Worm (Caenorhabditis elegans) whole organism, early embryonic: ENCODE measurements around the gene ZK822.9.

Experiments used
- B0310.2 ChIP-seq: sonication (generic microtip); optimal IDR thresholded peaks from 2 replicates; lab custom pipeline; 2016; ENCODE audit warnings: mild to moderate bottlenecking, missing genetic modification characterization, missing compliant biosample characterization
- F13C5.2 ChIP-seq: sonication (generic microtip); optimal IDR thresholded peaks from 2 replicates; lab custom pipeline; 2017; ENCODE audit warnings: mild to moderate bottlenecking, missing genetic modification characterization, inconsistent platforms, missing compliant biosample characterization
- aly-1 ChIP-seq: sonication (generic microtip); optimal IDR thresholded peaks from 2 replicates; lab custom pipeline; 2016; ENCODE audit warnings: missing genetic modification characterization, missing compliant biosample characterization
- ama-1 ChIP-seq: fragments of 150-350 bp; optimal IDR thresholded peaks from 2 replicates; lab custom pipeline; 2014
- ceh-13 ChIP-seq: fragments of 200-800 bp; sonication (Bioruptor generic); optimal IDR thresholded peaks from 2 replicates; lab custom pipeline; 2018; ENCODE audit warnings: mild to moderate bottlenecking, missing genetic modification characterization, missing compliant biosample characterization
- ceh-36 ChIP-seq: sonication (generic microtip); optimal IDR thresholded peaks from 2 replicates; lab custom pipeline; 2016; ENCODE audit warnings: missing genetic modification characterization, inconsistent platforms, missing compliant biosample characterization
- ets-7 ChIP-seq: sonication (generic microtip); optimal IDR thresholded peaks from 2 replicates; lab custom pipeline; 2016; ENCODE audit warnings: missing genotype, missing genetic modification characterization, missing compliant biosample characterization
- flt-1 ChIP-seq: fragments of 200-800 bp; sonication (Bioruptor generic); IDR thresholded peaks from 2 replicates; pipeline ENCODE4 v1.3.6; 2022; ENCODE audit warnings: missing genetic modification characterization, missing compliant biosample characterization
- hmbx-1 ChIP-seq: sonication (generic microtip); optimal IDR thresholded peaks from 2 replicates; lab custom pipeline; 2016; ENCODE audit warnings: mild to moderate bottlenecking, missing genetic modification characterization, missing compliant biosample characterization
- hmg-4 ChIP-seq: fragments of 200-800 bp; sonication (Bioruptor generic); optimal IDR thresholded peaks from 2 replicates; lab custom pipeline; 2018; ENCODE audit warnings: mild to moderate bottlenecking, missing genetic modification characterization, missing compliant biosample characterization
- hnd-1 ChIP-seq: sonication (generic microtip); optimal IDR thresholded peaks from 2 replicates; lab custom pipeline; 2016; ENCODE audit warnings: missing genetic modification characterization, missing compliant biosample characterization
- pes-1 ChIP-seq: fragments of 200-800 bp; sonication (Bioruptor generic); IDR thresholded peaks from 2 replicates; pipeline ENCODE4 v1.3.6; 2022; ENCODE audit warnings: missing genetic modification reagents, missing genetic modification characterization, missing compliant biosample characterization
- scrt-1 ChIP-seq: fragments of 200-800 bp; sonication (Bioruptor generic); IDR thresholded peaks from 2 replicates; pipeline ENCODE4 v1.3.6; 2022; ENCODE audit warnings: missing genetic modification characterization, missing compliant biosample characterization
- sea-1 ChIP-seq: fragments of 200-800 bp; sonication (Bioruptor generic); conservative IDR thresholded peaks from 2 replicates; pipeline ENCODE4 v1.3.6; 2022; ENCODE audit warnings: missing genetic modification characterization, missing compliant biosample characterization
- tbx-11 ChIP-seq: fragments of 200-800 bp; sonication (Bioruptor generic); IDR thresholded peaks from 2 replicates; pipeline ENCODE4 v1.3.6; 2022; ENCODE audit warnings: missing genetic modification characterization, missing compliant biosample characterization
- tbx-37 ChIP-seq: fragments of 200-800 bp; sonication (Bioruptor generic); conservative IDR thresholded peaks from 2 replicates; pipeline ENCODE4 v1.3.6; 2022; ENCODE audit warnings: missing genetic modification reagents, missing genetic modification characterization, missing compliant biosample characterization
- tra-4 ChIP-seq: sonication (generic microtip); optimal IDR thresholded peaks from 2 replicates; lab custom pipeline; 2017; ENCODE audit warnings: missing genetic modification characterization, missing compliant biosample characterization

ZK822.9 gene

ce11 chrIV:11902832-11903231 is 12.9 kb upstream of the ZK822.9 start:
- no peak for TF ChIP-seq sea-1
- TF ChIP-seq tbx-11, result no peak
- no peak for TF ChIP-seq ets-7 (tag; lab: Kevin White, UChicago)
- no peak for TF ChIP-seq hmg-4 (GFP tag; lab: Kevin White, UChicago)
- TF ChIP-seq flt-1 (GFP tag; lab: Robert Waterston, UW), result no peak
- no peak for TF ChIP-seq ceh-36 (tag; lab: Kevin White, UChicago)
- TF ChIP-seq tra-4 (tag; lab: Kevin White, UChicago), result no peak
- no peak for TF ChIP-seq tbx-37 (GFP tag; lab: Robert Waterston, UW)
- TF ChIP-seq pes-1 (GFP tag; lab: Robert Waterston, UW), result no peak
- TF ChIP-seq B0310.2 (tag; lab: Kevin White, UChicago), result no peak
- TF ChIP-seq ama-1 (lab: Kevin White, UChicago), result no peak
- no peak for TF ChIP-seq ceh-13 (GFP tag; lab: Kevin White, UChicago)
- TF ChIP-seq hnd-1, result no peak
- TF ChIP-seq F13C5.2 (tag; lab: Kevin White, UChicago), result no peak
- no peak for TF ChIP-seq hmbx-1 (tag; lab: Kevin White, UChicago)
- no peak for TF ChIP-seq scrt-1 (GFP tag; lab: Robert Waterston, UW)
- TF ChIP-seq aly-1 (tag; lab: Kevin White, UChicago), result no peak

- no peak for TF ChIP-seq tbx-37 (GFP tag; lab: Robert Waterston, UW)
- no peak for TF ChIP-seq ceh-13 (GFP tag; lab: Kevin White, UChicago)
- TF ChIP-seq aly-1 (tag; lab: Kevin White, UChicago), result no peak
- no peak for TF ChIP-seq hnd-1
- TF ChIP-seq pes-1 (GFP tag; lab: Robert Waterston, UW), result no peak
- no peak for TF ChIP-seq F13C5.2 (tag; lab: Kevin White, UChicago)
- TF ChIP-seq ceh-36 (tag; lab: Kevin White, UChicago), result no peak
- TF ChIP-seq B0310.2 (tag; lab: Kevin White, UChicago), result no peak
- TF ChIP-seq ets-7 (tag; lab: Kevin White, UChicago), result no peak
- no peak for TF ChIP-seq ama-1 (lab: Kevin White, UChicago)
- TF ChIP-seq flt-1 (GFP tag; lab: Robert Waterston, UW), result no peak
- TF ChIP-seq tbx-11, result no peak
- TF ChIP-seq hmg-4 (GFP tag; lab: Kevin White, UChicago), result no peak
Observed at ce11 chrIV:11903676-11904075, 12.1 kb upstream of the ZK822.9 start.

- no peak for TF ChIP-seq tra-4 (tag; lab: Kevin White, UChicago)
- TF ChIP-seq hmbx-1 (tag; lab: Kevin White, UChicago), result no peak
- no peak for TF ChIP-seq tbx-11
- no peak for TF ChIP-seq aly-1 (tag; lab: Kevin White, UChicago)
Observed at ce11 chrIV:11908733-11909132, 7.0 kb upstream of the ZK822.9 start.

- TF ChIP-seq F13C5.2 (tag; lab: Kevin White, UChicago) (no peak), tra-4 (tag; lab: Kevin White, UChicago) (no peak), hmbx-1 (tag; lab: Kevin White, UChicago) (no peak), ceh-13 (GFP tag; lab: Kevin White, UChicago) (no peak), tbx-11 (no peak), pes-1 (GFP tag; lab: Robert Waterston, UW) (no peak), ama-1 (lab: Kevin White, UChicago) (no peak), aly-1 (tag; lab: Kevin White, UChicago) (no peak), B0310.2 (tag; lab: Kevin White, UChicago) (no peak), sea-1 (no peak), scrt-1 (GFP tag; lab: Robert Waterston, UW) (no peak), hmg-4 (GFP tag; lab: Kevin White, UChicago) (no peak), flt-1 (GFP tag; lab: Robert Waterston, UW) (no peak), ceh-36 (tag; lab: Kevin White, UChicago) (no peak)
Observed at ce11 chrIV:11911723-11912122, 4.0 kb upstream of the ZK822.9 start, which contains the start of gene VZK822L.2. VZK822L.2 (plus strand) TSS chrIV:11912023.

- TF ChIP-seq scrt-1 (GFP tag; lab: Robert Waterston, UW) (no peak), tra-4 (tag; lab: Kevin White, UChicago) (no peak), hmbx-1 (tag; lab: Kevin White, UChicago) (no peak), tbx-11 (no peak), ceh-13 (GFP tag; lab: Kevin White, UChicago) (no peak)
Observed at ce11 chrIV:11913295-11913940, 2.3 kb upstream of the ZK822.9 start.

- no peak for TF ChIP-seq hmbx-1 (tag; lab: Kevin White, UChicago)
- no peak for TF ChIP-seq F13C5.2 (tag; lab: Kevin White, UChicago)
- TF ChIP-seq B0310.2 (tag; lab: Kevin White, UChicago), result no peak
- no peak for TF ChIP-seq scrt-1 (GFP tag; lab: Robert Waterston, UW)
- no peak for TF ChIP-seq sea-1
- TF ChIP-seq flt-1 (GFP tag; lab: Robert Waterston, UW), result no peak
- TF ChIP-seq ama-1 (lab: Kevin White, UChicago), result no peak
- no peak for TF ChIP-seq pes-1 (GFP tag; lab: Robert Waterston, UW)
- no peak for TF ChIP-seq tbx-37 (GFP tag; lab: Robert Waterston, UW)
- TF ChIP-seq ets-7 (tag; lab: Kevin White, UChicago), result no peak
- TF ChIP-seq aly-1 (tag; lab: Kevin White, UChicago), result no peak
- no peak for TF ChIP-seq hmg-4 (GFP tag; lab: Kevin White, UChicago)
- TF ChIP-seq tra-4 (tag; lab: Kevin White, UChicago), result no peak
Observed at ce11 chrIV:11914260-11914836, 1.4 kb upstream of the ZK822.9 start.
